Fruit fly (Drosophila melanogaster): ENCODE data around the gene Ugt316A1.
A peak's percentile ranks its signal among the peaks of the same experiment; 100 is the strongest.

DNA sequence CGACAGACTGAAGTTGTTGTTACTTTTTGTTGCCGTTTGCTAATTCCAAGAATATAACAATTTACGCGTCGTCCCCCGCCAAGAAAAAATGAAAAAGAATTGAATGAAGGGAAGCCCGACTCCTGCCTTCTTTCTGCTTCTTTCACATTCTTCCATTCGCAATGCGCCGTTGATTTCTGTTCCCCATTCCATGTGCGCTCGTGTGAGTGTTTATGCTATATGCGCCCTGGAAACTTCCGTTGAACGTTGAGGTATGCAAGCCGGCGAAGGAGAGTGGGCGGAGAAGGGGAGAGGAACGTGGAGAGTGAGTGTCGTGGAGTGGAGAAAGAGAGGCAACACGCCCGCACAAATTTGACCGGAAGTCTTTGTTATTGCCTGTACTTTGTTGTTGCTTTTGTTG, 16.5 kb upstream of the Ugt316A1 start:
- TF ChIP-seq OdsH (GFP tag; optimal IDR thresholded peaks at IDR 0.05): no peak
- TF ChIP-seq HLH106 (tag; optimal IDR thresholded peaks at IDR 0.05): no peak
- no peak for TF ChIP-seq Rel (GFP tag; optimal IDR thresholded peaks at IDR 0.05)
- peak; percentile 17 for TF ChIP-seq Rel (tag; optimal IDR thresholded peaks at IDR 0.05)
- no peak for TF ChIP-seq Hr83 (GFP tag; optimal IDR thresholded peaks at IDR 0.05; ENCODE audit: poor library complexity, severe bottlenecking)
- TF ChIP-seq dl (GFP tag; optimal IDR thresholded peaks at IDR 0.05; ENCODE audit: insufficient read depth in 1 of 2, partially characterized antibody in 2 of 2): no peak
- TF ChIP-seq woc (GFP tag; optimal IDR thresholded peaks at IDR 0.05): no peak
- no peak for TF ChIP-seq usp (GFP tag; optimal IDR thresholded peaks at IDR 0.05)
- TF ChIP-seq Hr78 (GFP tag; optimal IDR thresholded peaks at IDR 0.05): no peak
